Fruit fly (Drosophila melanogaster): ENCODE data around the gene CG32091.

CG32091 gene

DNA sequence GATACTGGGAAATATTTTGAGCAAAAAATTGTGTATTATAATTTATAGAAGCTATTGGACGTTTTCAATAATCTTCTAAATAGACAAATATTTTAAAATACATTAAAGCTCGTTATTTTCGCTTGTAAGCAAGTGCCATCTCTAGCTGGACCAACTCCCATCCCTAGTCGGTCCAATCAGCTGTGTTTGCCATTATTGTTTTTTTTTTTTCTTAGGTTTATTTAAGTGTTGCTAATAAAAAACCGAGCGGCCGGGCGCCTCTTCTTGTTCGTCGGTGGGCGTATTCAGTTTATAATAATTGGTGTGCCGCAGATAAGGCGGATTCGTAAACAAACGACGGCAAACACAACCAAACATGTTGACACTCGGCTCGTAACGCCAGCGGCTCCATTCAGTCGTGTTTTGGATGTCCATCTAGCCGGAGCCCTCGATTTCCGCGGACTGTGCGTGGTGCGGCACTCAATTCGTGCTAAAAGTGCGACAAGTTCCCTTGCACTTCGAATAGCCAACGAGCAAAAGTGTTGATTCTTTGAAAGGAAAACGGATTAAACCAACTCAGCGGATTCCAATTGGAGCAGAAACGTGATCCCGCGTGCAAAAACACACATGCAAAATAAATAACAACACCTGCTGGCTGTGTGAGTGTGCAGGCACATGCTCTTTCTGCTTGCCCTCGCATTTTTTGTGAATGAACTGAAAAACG, 52.8 kb downstream of the CG32091 start, which contains the start of gene Sugb (continued):
- TF ChIP-seq CG11723 (GFP tag; optimal IDR thresholded peaks at IDR 0.05) (peak; percentile 61), hth (optimal IDR thresholded peaks at IDR 0.05) (no peak), kni (GFP tag; optimal IDR thresholded peaks at IDR 0.05) (no peak), Dfd (GFP tag; optimal IDR thresholded peaks at IDR 0.05) (no peak), CG3726 (GFP tag; IDR thresholded peaks at IDR 0.05) (no peak), Six4 (GFP tag; optimal IDR thresholded peaks at IDR 0.05) (no peak), eyg (GFP tag; optimal IDR thresholded peaks at IDR 0.05) (no peak), Oli (tag; optimal IDR thresholded peaks at IDR 0.05) (peak; percentile 32), YL-1 (GFP tag; optimal IDR thresholded peaks at IDR 0.05) (peak; percentile 66), dimm (GFP tag; IDR thresholded peaks at IDR 0.05) (no peak), zen2 (GFP tag; IDR thresholded peaks at IDR 0.05; ENCODE audit: partially characterized antibody) (no peak; the same call in 2 of the 3 replicates), gfzf (GFP tag; optimal IDR thresholded peaks at IDR 0.05) (no peak), D19B (GFP tag; optimal IDR thresholded peaks at IDR 0.05) (no peak), CG31365 (tag; optimal IDR thresholded peaks at IDR 0.05) (no peak), E2f2 (GFP tag; IDR thresholded peaks at IDR 0.05) (peak; percentile 50), Lpt (GFP tag; optimal IDR thresholded peaks at IDR 0.05) (no peak), CG10565 (GFP tag; optimal IDR thresholded peaks at IDR 0.05) (no peak), pnt (GFP tag; optimal IDR thresholded peaks at IDR 0.05) (peak; percentile 34), MBD-R2 (GFP tag; IDR thresholded peaks at IDR 0.05) (peak; percentile 83), CG11398 (GFP tag; optimal IDR thresholded peaks at IDR 0.05) (no peak), Rfx (GFP tag; IDR thresholded peaks at IDR 0.05) (peak; percentile 87; the same call in 1 of the 2 replicates), twi (tag; optimal IDR thresholded peaks at IDR 0.05) (no peak), aop (GFP tag; IDR thresholded peaks at IDR 0.05) (no peak), CG14965 (GFP tag; optimal IDR thresholded peaks at IDR 0.05; ENCODE audit: borderline replicate concordance) (no peak), Hr39 (optimal IDR thresholded peaks at IDR 0.05) (no peak), fd3F (GFP tag; optimal IDR thresholded peaks at IDR 0.05) (peak; percentile 55), CG4328 (GFP tag; optimal IDR thresholded peaks at IDR 0.05) (peak; percentile 62), gem (tag; optimal IDR thresholded peaks at IDR 0.05) (peak; percentile 77), Eip74EF (GFP tag; optimal IDR thresholded peaks at IDR 0.05) (peak in 1 of 2 experiments; percentile 58), trem (tag; optimal IDR thresholded peaks at IDR 0.05) (peak; percentile 39), CG8478 (optimal IDR thresholded peaks at IDR 0.05) (no peak), Dip3 (GFP tag; optimal IDR thresholded peaks at IDR 0.05) (peak; percentile 46), CG11456 (GFP tag; IDR thresholded peaks at IDR 0.05) (no peak), sens (GFP tag) (peak; percentile 92), dmrt11E (tag; optimal IDR thresholded peaks at IDR 0.05) (peak; percentile 23), nmo (GFP tag; optimal IDR thresholded peaks at IDR 0.05) (peak; percentile 52), CG13424 (tag; optimal IDR thresholded peaks at IDR 0.05) (peak; percentile 72), CG8388 (GFP tag; optimal IDR thresholded peaks at IDR 0.05) (peak; percentile 36), Trl (optimal IDR thresholded peaks at IDR 0.05) (no peak), Trl (GFP tag; optimal IDR thresholded peaks at IDR 0.05) (peak; percentile 4), CG6272 (GFP tag; IDR thresholded peaks at IDR 0.05) (peak; percentile 46; the same call in 1 of the 2 replicates), mam (GFP tag; optimal IDR thresholded peaks at IDR 0.05) (peak; percentile 79), CG18599 (GFP tag; optimal IDR thresholded peaks at IDR 0.05) (peak; percentile 83), Elba2 (GFP tag; optimal IDR thresholded peaks at IDR 0.05) (peak; percentile 0), tna (GFP tag; IDR thresholded peaks at IDR 0.05; ENCODE audit: partially characterized antibody) (no peak), CG3281 (GFP tag; optimal IDR thresholded peaks at IDR 0.05) (peak; percentile 19), zfh1 (GFP tag; IDR thresholded peaks at IDR 0.05) (peak; percentile 75; the same call in 2 of the 3 replicates), Side (GFP tag; optimal IDR thresholded peaks at IDR 0.05) (peak; percentile 46), fu2 (GFP tag; optimal IDR thresholded peaks at IDR 0.05) (peak; percentile 62), CG17829 (tag; optimal IDR thresholded peaks at IDR 0.05) (peak; percentile 58), Abd-B (GFP tag; optimal IDR thresholded peaks at IDR 0.05) (peak; percentile 60)
